Fruit fly (Drosophila melanogaster): Measurements from ENCODE around the gene CG8892.

DNA sequence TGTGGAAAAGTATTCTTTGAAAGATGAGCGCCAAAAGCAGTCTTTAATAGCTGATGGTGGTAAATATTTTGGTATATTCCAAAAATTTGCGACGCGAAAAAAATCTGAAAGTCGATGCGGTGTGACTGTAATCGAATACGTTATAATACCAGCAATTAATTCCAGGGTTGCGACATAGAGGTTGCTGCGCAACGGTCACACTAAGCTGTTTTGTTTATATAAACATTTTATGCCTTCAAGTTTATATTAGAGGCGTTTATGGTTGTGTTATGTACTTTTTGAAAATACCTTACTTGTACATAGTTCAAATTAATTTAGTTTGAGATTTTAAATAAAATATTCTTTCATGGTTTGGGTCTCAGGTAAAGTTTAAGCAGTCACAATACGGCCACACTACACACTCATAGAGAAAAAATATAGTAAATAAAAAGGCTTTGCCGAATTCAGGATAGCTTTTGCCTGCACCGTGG lies 10.0 kb downstream of the CG8892 start, which contains the start of gene CG14043:
- TF ChIP-seq psq (optimal IDR thresholded peaks at IDR 0.05) (no peak), usp (GFP tag; optimal IDR thresholded peaks at IDR 0.05) (no peak), pan (optimal IDR thresholded peaks at IDR 0.05) (no peak), EcR (GFP tag; optimal IDR thresholded peaks at IDR 0.05) (no peak)

Measured in whole organism.